Fruit fly (Drosophila melanogaster): ENCODE measurements around the gene chinmo.

chinmo gene

DNA sequence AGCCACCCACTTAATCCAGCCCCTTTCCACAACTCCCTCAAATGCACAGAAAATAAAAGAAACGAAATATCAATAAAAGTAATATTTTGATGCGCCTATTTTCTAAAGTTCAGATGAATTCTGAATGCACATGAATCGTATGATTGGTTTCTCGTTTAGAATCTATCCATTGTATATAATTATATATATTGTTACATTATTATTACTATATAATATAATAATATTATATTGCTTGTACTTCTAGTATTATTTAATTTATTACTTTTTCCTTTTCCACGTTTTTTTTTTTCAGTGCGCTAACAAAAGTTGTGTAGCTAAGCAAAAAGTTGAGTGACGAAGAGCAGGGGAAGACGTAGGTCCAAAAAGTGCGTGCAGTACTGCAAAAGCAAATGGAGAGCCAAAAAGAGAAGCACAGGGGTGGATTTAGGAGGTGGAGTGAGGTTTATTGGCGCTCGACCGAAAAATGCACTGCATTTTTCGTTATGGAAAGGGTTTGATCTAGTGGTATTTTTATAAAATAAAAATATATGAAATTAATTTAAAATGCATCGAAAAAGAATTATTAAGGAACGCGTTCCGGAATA, 1.7 kb upstream of the chinmo start (continued):
- peak; percentile 53 for TF ChIP-seq CG10274 (GFP tag; optimal IDR thresholded peaks at IDR 0.05)
- TF ChIP-seq CG9876 (GFP tag; optimal IDR thresholded peaks at IDR 0.05) = peak; percentile 26
- peak; percentile 61; the same call in 2 of the 3 replicates for TF ChIP-seq CG16813 (GFP tag; IDR thresholded peaks at IDR 0.05; ENCODE audit: partially characterized antibody)
- peak; percentile 84 for TF ChIP-seq Ets65A (GFP tag)
- peak; percentile 87 for TF ChIP-seq trem (tag; optimal IDR thresholded peaks at IDR 0.05)
- no peak for TF ChIP-seq ato (GFP tag; IDR thresholded peaks at IDR 0.05; ENCODE audit: partially characterized antibody)
- TF ChIP-seq Max (GFP tag; optimal IDR thresholded peaks at IDR 0.05) = peak; percentile 68
- TF ChIP-seq dimm (GFP tag; IDR thresholded peaks at IDR 0.05) = no peak; the same call in 1 of the 2 replicates
- no peak for TF ChIP-seq shn (GFP tag; optimal IDR thresholded peaks at IDR 0.05)
- TF ChIP-seq lmd (GFP tag; IDR thresholded peaks at IDR 0.05) = peak; percentile 92
- peak; percentile 97 for TF ChIP-seq run (tag; optimal IDR thresholded peaks at IDR 0.05)
- TF ChIP-seq sc (optimal IDR thresholded peaks at IDR 0.05) = no peak
- peak; percentile 77 for TF ChIP-seq sc (GFP tag; optimal IDR thresholded peaks at IDR 0.05)
- TF ChIP-seq slp2 (GFP tag; optimal IDR thresholded peaks at IDR 0.05) = peak; percentile 4
- TF ChIP-seq CG4424 (GFP tag; optimal IDR thresholded peaks at IDR 0.05) = peak; percentile 85
- TF ChIP-seq CG8388 (GFP tag; optimal IDR thresholded peaks at IDR 0.05) = peak; percentile 94
- peak; percentile 87 for TF ChIP-seq CG2875 (GFP tag; optimal IDR thresholded peaks at IDR 0.05)
- TF ChIP-seq NK7.1 (GFP tag; optimal IDR thresholded peaks at IDR 0.05) = no peak
- TF ChIP-seq HLH3B (GFP tag; IDR thresholded peaks at IDR 0.05) = peak; percentile 84
- peak; percentile 44 for TF ChIP-seq Dip3 (GFP tag; optimal IDR thresholded peaks at IDR 0.05)
- TF ChIP-seq CG18262 (tag; optimal IDR thresholded peaks at IDR 0.05) = peak; percentile 93
- no peak for TF ChIP-seq cg (GFP tag; optimal IDR thresholded peaks at IDR 0.05)
- TF ChIP-seq HHEX (GFP tag; optimal IDR thresholded peaks at IDR 0.05) = peak; percentile 91
- no peak; the same call in 1 of the 2 replicates for TF ChIP-seq amos (GFP tag; IDR thresholded peaks at IDR 0.05; ENCODE audit: partially characterized antibody)
- peak in 1 of 2 experiments; percentile 80 for TF ChIP-seq Hr78 (GFP tag; optimal IDR thresholded peaks at IDR 0.05)
- no peak for TF ChIP-seq pho (GFP tag; optimal IDR thresholded peaks at IDR 0.05)
- TF ChIP-seq NC2α (GFP tag; optimal IDR thresholded peaks at IDR 0.05) = no peak
- TF ChIP-seq CG17328 (GFP tag; IDR thresholded peaks at IDR 0.05) = peak; percentile 85
- peak; percentile 13 for TF ChIP-seq schlank (tag; optimal IDR thresholded peaks at IDR 0.05)
- TF ChIP-seq HmgZ (tag; optimal IDR thresholded peaks at IDR 0.05) = no peak
- peak; percentile 96 for TF ChIP-seq CG13296 (GFP tag; optimal IDR thresholded peaks at IDR 0.05)
- peak; percentile 97 for TF ChIP-seq CG13424 (tag; optimal IDR thresholded peaks at IDR 0.05)
- TF ChIP-seq CG31365 (tag; optimal IDR thresholded peaks at IDR 0.05) = peak; percentile 6
- no peak for TF ChIP-seq ftz-f1 (GFP tag; optimal IDR thresholded peaks at IDR 0.05)
- TF ChIP-seq CG13123 (GFP tag; optimal IDR thresholded peaks at IDR 0.05) = peak; percentile 76
- no peak for TF ChIP-seq D (optimal IDR thresholded peaks at IDR 0.05)
- peak; percentile 93 for TF ChIP-seq D (GFP tag; optimal IDR thresholded peaks at IDR 0.05)
- TF ChIP-seq CG6654 (GFP tag; optimal IDR thresholded peaks at IDR 0.05) = peak; percentile 74
- TF ChIP-seq Dfd (GFP tag; optimal IDR thresholded peaks at IDR 0.05) = no peak
- peak; percentile 73 for TF ChIP-seq lilli (GFP tag; optimal IDR thresholded peaks at IDR 0.05)
- peak; percentile 98 for TF ChIP-seq Sox100B (GFP tag; optimal IDR thresholded peaks at IDR 0.05)
- peak; percentile 91 for TF ChIP-seq Abd-B (GFP tag; optimal IDR thresholded peaks at IDR 0.05)
- TF ChIP-seq Doc2 (GFP tag; IDR thresholded peaks at IDR 0.05) = peak; percentile 4; the same call in 1 of the 2 replicates
- TF ChIP-seq CG14050 (GFP tag; IDR thresholded peaks at IDR 0.05) = peak; percentile 86
- peak; percentile 85 for TF ChIP-seq CG15601 (tag; optimal IDR thresholded peaks at IDR 0.05)
- TF ChIP-seq CG4360 (GFP tag; IDR thresholded peaks at IDR 0.05) = peak; percentile 23; the same call in 1 of the 2 replicates
- peak; percentile 76 for TF ChIP-seq CG4707 (GFP tag; optimal IDR thresholded peaks at IDR 0.05)
- peak; percentile 95 for TF ChIP-seq Hmr (GFP tag; optimal IDR thresholded peaks at IDR 0.05)
- TF ChIP-seq CG14667 (GFP tag; IDR thresholded peaks at IDR 0.05) = peak; percentile 88
- peak; percentile 68 for TF ChIP-seq CG16815 (GFP tag; optimal IDR thresholded peaks at IDR 0.05)
